Fruit fly (Drosophila melanogaster) whole organism, embryonic: Measurements from ENCODE around the gene hop.

Experiments
- Bgb ChIP-seq: fragments of 200-800 bp; sonication (Bioruptor generic); IDR thresholded peaks from 2 replicates; pipeline ENCODE4 v1.3.6; 2022; ENCODE audit warnings: missing biosample characterization, missing genetic modification characterization; ENCODE audit not compliant: partially characterized antibody
- CG1024 ChIP-seq: fragments of 200-800 bp; sonication (Bioruptor generic); IDR thresholded peaks from 2 replicates; pipeline ENCODE4 v1.3.6; 2022; ENCODE audit warnings: missing biosample characterization, missing genetic modification characterization
- CG14965 ChIP-seq: fragments of 200-800 bp; sonication (Bioruptor generic); optimal IDR thresholded peaks from 2 replicates; lab custom pipeline; 2016; ENCODE audit warnings: missing biosample characterization, missing genetic modification characterization, borderline replicate concordance
- CG15011 ChIP-seq: fragments of 200-800 bp; sonication (Bioruptor generic); optimal IDR thresholded peaks from 3 replicates; lab custom pipeline; 2018; ENCODE audit warnings: missing biosample characterization, mild to moderate bottlenecking, missing genetic modification characterization
- CG16779 ChIP-seq: fragments of 200-800 bp; sonication (Bioruptor generic); IDR thresholded peaks from 2 replicates; pipeline ENCODE4 v1.3.6; 2022; ENCODE audit warnings: missing biosample characterization, missing genetic modification characterization
- CG16815 ChIP-seq: fragments of 200-800 bp; sonication (Bioruptor generic); optimal IDR thresholded peaks from 3 replicates; lab custom pipeline; 2017; ENCODE audit warnings: missing biosample characterization, mild to moderate bottlenecking, missing genetic modification characterization
- CG17361 ChIP-seq: fragments of 200-800 bp; sonication (Bioruptor generic); IDR thresholded peaks from 3 replicates; pipeline ENCODE4 v1.3.6; 2022; ENCODE audit warnings: missing biosample characterization, missing genetic modification characterization
- CG2712 ChIP-seq: fragments of 200-800 bp; optimal IDR thresholded peaks from 3 replicates; lab custom pipeline; 2019; ENCODE audit warnings: missing biosample characterization, mild to moderate bottlenecking, missing genetic modification characterization, moderate library complexity
- CG31388 ChIP-seq: fragments of 200-800 bp; sonication (Bioruptor generic); optimal IDR thresholded peaks from 2 replicates; lab custom pipeline; 2016; ENCODE audit warnings: missing biosample characterization, missing genetic modification characterization
- CG4617 ChIP-seq: fragments of 200-800 bp; sonication (Bioruptor generic); optimal IDR thresholded peaks from 3 replicates; lab custom pipeline; 2016; ENCODE audit warnings: missing biosample characterization, missing genetic modification characterization, borderline replicate concordance
- CG6854 ChIP-seq: fragments of 200-800 bp; sonication (Bioruptor generic); optimal IDR thresholded peaks from 3 replicates; lab custom pipeline; 2017; ENCODE audit warnings: missing biosample characterization, mild to moderate bottlenecking, missing genetic modification characterization
- CG8944 ChIP-seq: fragments of 200-800 bp; sonication (Bioruptor generic); optimal IDR thresholded peaks from 3 replicates; lab custom pipeline; 2016; ENCODE audit warnings: missing biosample characterization, missing genetic modification characterization
- CG9437 ChIP-seq: fragments of 200-800 bp; sonication (Bioruptor generic); optimal IDR thresholded peaks from 2 replicates; lab custom pipeline; 2018; ENCODE audit warnings: missing biosample characterization, mild to moderate bottlenecking, missing genetic modification characterization
- CHES-1-like ChIP-seq: fragments of 200-800 bp; sonication (Bioruptor generic); optimal IDR thresholded peaks from 2 replicates; lab custom pipeline; 2016; ENCODE audit warnings: missing biosample characterization, missing genetic modification characterization
- E2f1 ChIP-seq: fragments of 200-800 bp; sonication (Bioruptor generic); IDR thresholded peaks from 2 replicates; pipeline ENCODE4 v1.3.6; 2022; ENCODE audit warnings: missing biosample characterization, missing genetic modification characterization
- Gug ChIP-seq: fragments of 200-800 bp; sonication (Bioruptor generic); IDR thresholded peaks from 4 replicates; pipeline ENCODE4 v1.3.6; 2022; ENCODE audit warnings: missing biosample characterization, missing genetic modification characterization
- HLH4C ChIP-seq: fragments of 200-800 bp; sonication (Bioruptor generic); IDR thresholded peaks from 3 replicates; pipeline ENCODE4 v1.3.6; 2022; ENCODE audit warnings: missing biosample characterization, missing genetic modification characterization; ENCODE audit not compliant: partially characterized antibody
- Hand ChIP-seq: fragments of 200-800 bp; sonication (Bioruptor generic); optimal IDR thresholded peaks from 2 replicates; lab custom pipeline; 2017; ENCODE audit warnings: mild to moderate bottlenecking, missing biosample characterization, missing genetic modification reagents, missing genetic modification characterization
- Hr78 ChIP-seq, 2 experiments: fragments of 200-800 bp in 1 of 2; fragments of >200 bp in 1 of 2; sonication (Bioruptor generic) in 1 of 2; optimal IDR thresholded peaks; 2 replicates each; lab custom pipeline; 2017 to 2019; ENCODE audit warnings: missing biosample characterization in 2 of 2, missing genetic modification characterization in 2 of 2, mild to moderate bottlenecking in 1 of 2, moderate library complexity in 1 of 2
- Hsf ChIP-seq: fragments of 200-800 bp; sonication (Bioruptor generic); optimal IDR thresholded peaks from 3 replicates; lab custom pipeline; 2016; ENCODE audit warnings: missing biosample characterization, missing genetic modification characterization
- Lim3 ChIP-seq: fragments of 200-800 bp; sonication (Bioruptor generic); IDR thresholded peaks from 2 replicates; pipeline ENCODE4 v1.3.6; 2022; ENCODE audit warnings: missing biosample characterization, missing genetic modification characterization
- MESR4 ChIP-seq: fragments of 200-800 bp; sonication (Bioruptor generic); optimal IDR thresholded peaks from 2 replicates; lab custom pipeline; 2018; ENCODE audit warnings: missing biosample characterization, mild to moderate bottlenecking, missing genetic modification characterization, moderate library complexity
- Max ChIP-seq: fragments of 200-800 bp; sonication (Bioruptor generic); optimal IDR thresholded peaks from 2 replicates; lab custom pipeline; 2016; ENCODE audit warnings: missing biosample characterization, mild to moderate bottlenecking, missing genetic modification characterization
- Mes4 ChIP-seq: fragments of 200-800 bp; sonication (Bioruptor generic); optimal IDR thresholded peaks from 2 replicates; lab custom pipeline; 2016; ENCODE audit warnings: missing biosample characterization, missing genetic modification characterization
- Oaz ChIP-seq: fragments of 200-800 bp; sonication (Bioruptor generic); IDR thresholded peaks from 2 replicates; pipeline ENCODE4 v1.3.6; 2022; ENCODE audit warnings: missing biosample characterization, missing genetic modification characterization
- Scr ChIP-seq: fragments of 200-800 bp; sonication (Bioruptor generic); IDR thresholded peaks from 2 replicates; pipeline ENCODE4 v1.3.6; 2022; ENCODE audit warnings: missing biosample characterization, missing genetic modification characterization; ENCODE audit not compliant: partially characterized antibody
- YL-1 ChIP-seq: fragments of 200-800 bp; sonication (Bioruptor generic); optimal IDR thresholded peaks from 3 replicates; lab custom pipeline; 2017; ENCODE audit warnings: missing biosample characterization, mild to moderate bottlenecking, missing genetic modification characterization
- amos ChIP-seq: fragments of 200-800 bp; sonication (Bioruptor generic); IDR thresholded peaks from 2 replicates; pipeline ENCODE4 v1.3.6; 2022; ENCODE audit warnings: missing biosample characterization, missing genetic modification characterization; ENCODE audit not compliant: partially characterized antibody
- aop ChIP-seq: fragments of 200-800 bp; sonication (Bioruptor generic); IDR thresholded peaks from 2 replicates; pipeline ENCODE4 v1.3.6; 2022; ENCODE audit warnings: missing biosample characterization, missing genetic modification characterization
- ara ChIP-seq: fragments of 200-800 bp; sonication (Bioruptor generic); IDR thresholded peaks from 2 replicates; pipeline ENCODE4 v1.3.6; 2022; ENCODE audit warnings: missing biosample characterization, missing genetic modification characterization
- az2 ChIP-seq: fragments of 200-800 bp; sonication (Bioruptor generic); optimal IDR thresholded peaks from 3 replicates; lab custom pipeline; 2016; ENCODE audit warnings: missing biosample characterization, missing genetic modification characterization
- bbx ChIP-seq: fragments of 200-800 bp; sonication (Bioruptor generic); IDR thresholded peaks from 2 replicates; pipeline ENCODE4 v1.3.6; 2022; ENCODE audit warnings: missing biosample characterization, missing genetic modification characterization; ENCODE audit not compliant: partially characterized antibody
- dati ChIP-seq: fragments of 200-800 bp; sonication (Bioruptor generic); IDR thresholded peaks from 2 replicates; pipeline ENCODE4 v1.3.6; 2022; ENCODE audit warnings: missing biosample characterization, missing genetic modification characterization
- dm ChIP-seq: fragments of 200-800 bp; sonication (Bioruptor generic); optimal IDR thresholded peaks from 3 replicates; lab custom pipeline; 2016; ENCODE audit warnings: missing biosample characterization, missing genetic modification characterization
- dpn ChIP-seq, 2 experiments: fragments of 200-800 bp; sonication (Bioruptor generic); optimal IDR thresholded peaks; 3 replicates each; lab custom pipeline; 2016; ENCODE audit warnings: missing biosample characterization in 2 of 2, missing genetic modification characterization in 2 of 2
- emc ChIP-seq: fragments of 200-800 bp; sonication (Bioruptor generic); optimal IDR thresholded peaks from 2 replicates; lab custom pipeline; 2016; ENCODE audit warnings: missing biosample characterization, missing genetic modification characterization
- fu2 ChIP-seq: fragments of 200-800 bp; sonication (Bioruptor generic); optimal IDR thresholded peaks from 2 replicates; lab custom pipeline; 2016; ENCODE audit warnings: missing biosample characterization, missing genetic modification characterization
- gem ChIP-seq: fragments of 200-800 bp; sonication (Bioruptor generic); optimal IDR thresholded peaks from 2 replicates; lab custom pipeline; 2019; ENCODE audit warnings: missing biosample characterization, mild to moderate bottlenecking, missing genetic modification characterization, moderate library complexity
- gfzf ChIP-seq: fragments of 200-800 bp; sonication (Bioruptor generic); optimal IDR thresholded peaks from 2 replicates; lab custom pipeline; 2016; ENCODE audit warnings: missing biosample characterization, mild to moderate bottlenecking, missing genetic modification characterization, moderate library complexity
- gsb ChIP-seq: fragments of 200-800 bp; sonication (Bioruptor generic); IDR thresholded peaks from 2 replicates; pipeline ENCODE4 v1.3.6; 2022; ENCODE audit warnings: missing biosample characterization, missing genetic modification characterization
- inv ChIP-seq: fragments of 200-800 bp; sonication (Bioruptor generic); IDR thresholded peaks from 2 replicates; pipeline ENCODE4 v1.3.6; 2022; ENCODE audit warnings: missing biosample characterization, missing genetic modification characterization; ENCODE audit not compliant: partially characterized antibody
- knrl ChIP-seq: fragments of 200-800 bp; sonication (Bioruptor generic); IDR thresholded peaks from 3 replicates; pipeline ENCODE4 v1.3.6; 2022; ENCODE audit warnings: missing biosample characterization, missing genetic modification characterization; ENCODE audit not compliant: partially characterized antibody
- mirr ChIP-seq: fragments of 200-800 bp; sonication (Bioruptor generic); optimal IDR thresholded peaks from 3 replicates; lab custom pipeline; 2018; ENCODE audit warnings: missing biosample characterization, mild to moderate bottlenecking, missing genetic modification characterization
- mld ChIP-seq: fragments of 200-800 bp; sonication (Bioruptor generic); IDR thresholded peaks from 3 replicates; pipeline ENCODE4 v1.3.6; 2022; ENCODE audit warnings: missing biosample characterization, missing genetic modification characterization; ENCODE audit not compliant: partially characterized antibody
- nom ChIP-seq: fragments of 200-800 bp; sonication (Bioruptor generic); optimal IDR thresholded peaks from 2 replicates; lab custom pipeline; 2017; ENCODE audit warnings: missing biosample characterization, missing genetic modification characterization, mild to moderate bottlenecking, moderate library complexity, missing genetic modification reagents
- otp ChIP-seq: fragments of 200-800 bp; sonication (Bioruptor generic); IDR thresholded peaks from 3 replicates; pipeline ENCODE4, ENCODE4 v1.3.6; 2022; ENCODE audit warnings: missing biosample characterization, missing genetic modification characterization
- stwl ChIP-seq: fragments of 200-800 bp; sonication (Bioruptor generic); optimal IDR thresholded peaks from 3 replicates; lab custom pipeline; 2018; ENCODE audit warnings: missing biosample characterization, mild to moderate bottlenecking, missing genetic modification characterization, moderate library complexity
- tll ChIP-seq, 2 experiments: fragments of 200-800 bp in 1 of 2; fragments of >200 bp in 1 of 2; sonication (Bioruptor generic) in 1 of 2; optimal IDR thresholded peaks; 2 replicates each; lab custom pipeline; 2017 to 2019; ENCODE audit warnings: missing biosample characterization in 2 of 2, missing genetic modification characterization in 2 of 2, mild to moderate bottlenecking in 1 of 2, moderate library complexity in 1 of 2
- usp ChIP-seq: fragments of >200 bp; optimal IDR thresholded peaks from 2 replicates; lab custom pipeline; 2017; ENCODE audit warnings: missing biosample characterization, missing genetic modification characterization
- vnd ChIP-seq: fragments of 200-800 bp; sonication (Bioruptor generic); IDR thresholded peaks from 3 replicates; pipeline ENCODE4 v1.3.6; 2022; ENCODE audit warnings: missing biosample characterization, missing genetic modification characterization; ENCODE audit not compliant: partially characterized antibody

Gene hop

dm6 chrX:11355708-11356174, 12.2 kb downstream of the hop start, which contains the start of gene dsh (continued):
- TF ChIP-seq Hsf (GFP tag; lab: Kevin White, UChicago): no peak
- no peak for TF ChIP-seq CG9437
- peak; percentile 44; the same call in 1 of the 2 replicates for TF ChIP-seq Bgb (GFP tag; lab: Robert Waterston, UW)
- peak; percentile 32 for TF ChIP-seq stwl (tag; lab: Kevin White, UChicago)
- no peak for TF ChIP-seq CG31388
- no peak for TF ChIP-seq CHES-1-like (GFP tag; lab: Kevin White, UChicago)
- TF ChIP-seq nom (GFP tag; lab: Kevin White, UChicago): peak; percentile 41
- TF ChIP-seq CG4617 (GFP tag; lab: Kevin White, UChicago): peak; percentile 87
- TF ChIP-seq CG1024 (GFP tag; lab: Robert Waterston, UW): no peak
- TF ChIP-seq gem: no peak
- TF ChIP-seq inv (GFP tag; lab: Robert Waterston, UW): peak; percentile 38; the same call in 1 of the 2 replicates
- TF ChIP-seq MESR4 (GFP tag; lab: Kevin White, UChicago): peak; percentile 86
- TF ChIP-seq mld (GFP tag; lab: Robert Waterston, UW): no peak
- no peak for TF ChIP-seq fu2 (GFP tag; lab: Kevin White, UChicago)
- peak; percentile 29; the same call in 1 of the 2 replicates for TF ChIP-seq amos
- TF ChIP-seq Hand: no peak
- no peak for TF ChIP-seq ara (GFP tag; lab: Robert Waterston, UW)
- TF ChIP-seq aop (GFP tag; lab: Robert Waterston, UW): no peak
- TF ChIP-seq CG6854 (GFP tag; lab: Kevin White, UChicago): no peak
- no peak for TF ChIP-seq vnd (GFP tag; lab: Robert Waterston, UW)
- no peak for TF ChIP-seq dm (GFP tag; lab: Kevin White, UChicago)
- TF ChIP-seq CG15011: no peak
- TF ChIP-seq YL-1 (GFP tag; lab: Kevin White, UChicago): peak; percentile 32
- no peak for TF ChIP-seq CG17361 (GFP tag; lab: Robert Waterston, UW)
- no peak for TF ChIP-seq Mes4 (GFP tag; lab: Kevin White, UChicago)
- TF ChIP-seq Gug: no peak
- no peak for TF ChIP-seq otp (GFP tag; lab: Robert Waterston, UW)
- no peak for TF ChIP-seq CG16815 (GFP tag; lab: Kevin White, UChicago)
- TF ChIP-seq CG8944 (GFP tag; lab: Kevin White, UChicago): no peak
- TF ChIP-seq Oaz: no peak
- no peak for TF ChIP-seq E2f1
- peak; percentile 40; the same call in 1 of the 3 replicates for TF ChIP-seq HLH4C (GFP tag; lab: Robert Waterston, UW)
- no peak for TF ChIP-seq bbx
- peak in 1 of 2 experiments; percentile 7 for TF ChIP-seq dpn (GFP tag; optimal IDR thresholded peaks at IDR 0.05; lab: Kevin White, UChicago)
- no peak for TF ChIP-seq emc (GFP tag; lab: Kevin White, UChicago)
- no peak for TF ChIP-seq Lim3
- TF ChIP-seq gsb: no peak
- TF ChIP-seq CG2712: peak; percentile 11
- no peak for TF ChIP-seq CG14965 (GFP tag; lab: Kevin White, UChicago)
- no peak for TF ChIP-seq az2 (GFP tag; lab: Kevin White, UChicago)
- TF ChIP-seq Max (GFP tag; lab: Kevin White, UChicago): no peak
- TF ChIP-seq gfzf: peak; percentile 82
- TF ChIP-seq tll (GFP tag; optimal IDR thresholded peaks at IDR 0.05; lab: Kevin White, UChicago): no peak
- peak; percentile 55 for TF ChIP-seq knrl (GFP tag; lab: Robert Waterston, UW)
- TF ChIP-seq CG16779 (GFP tag; lab: Robert Waterston, UW): no peak
- no peak for TF ChIP-seq usp (GFP tag; lab: Kevin White, UChicago)
- TF ChIP-seq mirr: no peak
- TF ChIP-seq dati (GFP tag; lab: Robert Waterston, UW): no peak
- TF ChIP-seq Hr78 (GFP tag; optimal IDR thresholded peaks at IDR 0.05; lab: Kevin White, UChicago): no peak
- peak; percentile 59 for TF ChIP-seq Scr (GFP tag; lab: Robert Waterston, UW)
